ENCODE assay signal across 5 fruit fly cellular contexts in the genomic region with DNA sequence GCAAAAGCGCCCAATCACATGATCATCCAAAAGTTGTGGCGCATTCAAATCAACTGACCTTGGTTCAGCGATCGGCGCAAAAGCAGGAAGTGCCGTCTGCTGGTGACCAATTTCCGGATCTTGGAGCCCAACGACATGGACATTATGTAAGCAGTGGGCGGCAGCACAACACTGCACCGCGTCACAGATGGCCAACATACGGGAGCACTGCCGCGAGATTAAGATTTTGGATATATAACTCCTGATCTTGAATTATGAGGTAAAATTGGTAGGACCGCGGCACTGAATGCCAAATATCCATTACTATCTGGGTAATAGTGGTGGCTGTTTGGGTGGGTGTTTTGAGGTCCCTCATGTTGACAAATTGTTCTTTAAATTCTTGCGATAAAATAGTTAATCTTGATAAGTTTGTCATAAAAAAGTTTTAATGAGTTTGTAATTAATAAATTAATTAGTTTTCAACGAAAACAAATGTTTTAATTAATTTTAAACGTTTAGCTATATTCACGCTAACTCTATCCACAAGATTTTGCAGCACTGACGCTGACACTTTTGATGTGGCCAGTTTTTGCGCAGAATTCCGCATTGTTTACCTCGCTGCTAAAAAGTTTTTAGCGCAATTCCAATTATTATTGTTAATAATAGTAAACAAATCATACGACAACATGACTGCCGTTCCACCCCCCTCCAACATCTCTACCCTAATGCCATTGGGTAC.
TF ChIP-seq lines count a peak whose summit lies in the region.

A gene (minus strand): TSS at position 271 of the 718 bp plus-strand sequence.
A gene (plus strand): TSS at position 562 of the 718 bp plus-strand sequence.

- TF ChIP-seq CTCF in whole organism, embryonic (GFP tag; optimal IDR thresholded peaks at IDR 0.05; lab: Kevin White, UChicago): no peak

TF ChIP-seq in whole organism, adult, 20 proteins besides CTCF, POLR2A, EP300 and RAD21 (continues in another document):
- TF ChIP-seq Crg-1 (GFP tag; optimal IDR thresholded peaks at IDR 0.05; lab: Kevin White, UChicago): peak; percentile 52
- peak; percentile 25 for TF ChIP-seq pad (GFP tag; optimal IDR thresholded peaks at IDR 0.05; lab: Kevin White, UChicago)
- peak; percentile 40 for TF ChIP-seq Clk (GFP tag; optimal IDR thresholded peaks at IDR 0.05; lab: Kevin White, UChicago)
- TF ChIP-seq bab1 (GFP tag; optimal IDR thresholded peaks at IDR 0.05; lab: Kevin White, UChicago): peak; percentile 54
- TF ChIP-seq cnc (optimal IDR thresholded peaks at IDR 0.05; lab: Kevin White, UChicago): no peak
- TF ChIP-seq CG11617 (GFP tag; optimal IDR thresholded peaks at IDR 0.05; lab: Kevin White, UChicago): peak; percentile 32
- peak; percentile 24 for TF ChIP-seq CG12768 (GFP tag; optimal IDR thresholded peaks at IDR 0.05; lab: Kevin White, UChicago)
- peak; percentile 23 for TF ChIP-seq CG14711 (tag; optimal IDR thresholded peaks at IDR 0.05; lab: Kevin White, UChicago)
- TF ChIP-seq ovo (GFP tag; optimal IDR thresholded peaks at IDR 0.05; lab: Kevin White, UChicago): no peak
- TF ChIP-seq Hr96 (GFP tag; optimal IDR thresholded peaks at IDR 0.05; lab: Kevin White, UChicago): peak; percentile 71
- TF ChIP-seq CG7101 (tag; optimal IDR thresholded peaks at IDR 0.05; lab: Kevin White, UChicago): peak; percentile 56
- TF ChIP-seq CG7045 (GFP tag; optimal IDR thresholded peaks at IDR 0.05; lab: Kevin White, UChicago): peak; percentile 46
- TF ChIP-seq cic (GFP tag; optimal IDR thresholded peaks at IDR 0.05; lab: Kevin White, UChicago): peak; percentile 1
- no peak for TF ChIP-seq tj (GFP tag; optimal IDR thresholded peaks at IDR 0.05; lab: Kevin White, UChicago)
- peak; percentile 49 for TF ChIP-seq CG5204 (GFP tag; optimal IDR thresholded peaks at IDR 0.05; lab: Kevin White, UChicago)
- TF ChIP-seq CG33017 (tag; optimal IDR thresholded peaks at IDR 0.05; lab: Kevin White, UChicago): peak; percentile 10

TF ChIP-seq in whole organism, embryonic, 481 proteins besides CTCF, POLR2A, EP300 and RAD21 (continues in another document):
- TF ChIP-seq CG13296 (GFP tag; optimal IDR thresholded peaks at IDR 0.05; lab: Kevin White, UChicago): peak; percentile 56
- peak; percentile 46; the same call in 1 of the 3 replicates for TF ChIP-seq Aef1 (GFP tag; IDR thresholded peaks at IDR 0.05; lab: Robert Waterston, UW)
- TF ChIP-seq CG17186 (GFP tag; optimal IDR thresholded peaks at IDR 0.05; lab: Kevin White, UChicago): peak; percentile 15
- no peak for TF ChIP-seq bbx (GFP tag; IDR thresholded peaks at IDR 0.05; lab: Robert Waterston, UW; ENCODE audit: partially characterized antibody)
- TF ChIP-seq CG4854 (GFP tag; optimal IDR thresholded peaks at IDR 0.05; lab: Kevin White, UChicago): peak; percentile 16
- peak; percentile 48 for TF ChIP-seq ewg (GFP tag; optimal IDR thresholded peaks at IDR 0.05; lab: Kevin White, UChicago)
- peak; percentile 22 for TF ChIP-seq CG9437 (GFP tag; optimal IDR thresholded peaks at IDR 0.05; lab: Kevin White, UChicago)
- TF ChIP-seq CG33213 (GFP tag; optimal IDR thresholded peaks at IDR 0.05; lab: Kevin White, UChicago): no peak
- no peak for TF ChIP-seq CG2129 (GFP tag; IDR thresholded peaks at IDR 0.05; lab: Robert Waterston, UW; ENCODE audit: partially characterized antibody)
- TF ChIP-seq lola (GFP tag; optimal IDR thresholded peaks at IDR 0.05; lab: Kevin White, UChicago): peak in 1 of 3 experiments; percentile 71
- TF ChIP-seq twi (tag; optimal IDR thresholded peaks at IDR 0.05; lab: Kevin White, UChicago): peak; percentile 64
- TF ChIP-seq Max (GFP tag; optimal IDR thresholded peaks at IDR 0.05; lab: Kevin White, UChicago): peak; percentile 19
- no peak for TF ChIP-seq CG6791 (GFP tag; IDR thresholded peaks at IDR 0.05; lab: Robert Waterston, UW; ENCODE audit: partially characterized antibody)
- peak; percentile 1 for TF ChIP-seq odd (GFP tag; optimal IDR thresholded peaks at IDR 0.05; lab: Kevin White, UChicago)
- TF ChIP-seq crc (GFP tag; optimal IDR thresholded peaks at IDR 0.05; lab: Kevin White, UChicago): no peak

TF ChIP-seq in whole organism, prepupa, 60 proteins besides CTCF, POLR2A, EP300 and RAD21 (continues in another document):
- TF ChIP-seq vri (GFP tag; optimal IDR thresholded peaks at IDR 0.05; lab: Kevin White, UChicago) (peak; percentile 44), CG32006 (GFP tag; optimal IDR thresholded peaks at IDR 0.05; lab: Kevin White, UChicago) (peak; percentile 58), CG6808 (GFP tag; optimal IDR thresholded peaks at IDR 0.05; lab: Kevin White, UChicago) (peak; percentile 23), acj6 (GFP tag; optimal IDR thresholded peaks at IDR 0.05; lab: Kevin White, UChicago) (peak; percentile 26), Hr39 (GFP tag; optimal IDR thresholded peaks at IDR 0.05; lab: Kevin White, UChicago) (peak; percentile 60), CG16779 (tag; optimal IDR thresholded peaks at IDR 0.05; lab: Kevin White, UChicago) (no peak), fd85E (GFP tag; optimal IDR thresholded peaks at IDR 0.05; lab: Kevin White, UChicago) (no peak), topi (GFP tag; optimal IDR thresholded peaks at IDR 0.05; lab: Kevin White, UChicago) (peak; percentile 42), CG31627 (GFP tag; optimal IDR thresholded peaks at IDR 0.05; lab: Kevin White, UChicago) (peak; percentile 69), CG15336 (GFP tag; IDR thresholded peaks at IDR 0.05; lab: Robert Waterston, UW) (peak; percentile 35; the same call in 1 of the 2 replicates), Met (GFP tag; optimal IDR thresholded peaks at IDR 0.05; lab: Kevin White, UChicago) (peak; percentile 47), OdsH (GFP tag; optimal IDR thresholded peaks at IDR 0.05; lab: Kevin White, UChicago) (no peak), CG10631 (GFP tag; optimal IDR thresholded peaks at IDR 0.05; lab: Kevin White, UChicago) (peak; percentile 57), dac (GFP tag; optimal IDR thresholded peaks at IDR 0.05; lab: Kevin White, UChicago) (no peak), achi (GFP tag; optimal IDR thresholded peaks at IDR 0.05; lab: Kevin White, UChicago) (peak; percentile 44), fd59A (GFP tag; optimal IDR thresholded peaks at IDR 0.05; lab: Kevin White, UChicago) (peak; percentile 22), Gug (GFP tag; IDR thresholded peaks at IDR 0.05; lab: Robert Waterston, UW) (no peak)

TF ChIP-seq in whole organism, pupa, 21 proteins besides CTCF, POLR2A, EP300 and RAD21:
- TF ChIP-seq CG34367 (tag; optimal IDR thresholded peaks at IDR 0.05; lab: Kevin White, UChicago) (peak; percentile 32), rn (GFP tag; IDR thresholded peaks at IDR 0.05; lab: Robert Waterston, UW) (no peak), CG14655 (GFP tag; optimal IDR thresholded peaks at IDR 0.05; lab: Kevin White, UChicago) (peak; percentile 53), fd96Ca (GFP tag; IDR thresholded peaks at IDR 0.05; lab: Robert Waterston, UW) (no peak), CG8159 (tag; optimal IDR thresholded peaks at IDR 0.05; lab: Kevin White, UChicago) (peak; percentile 69), CG15710 (tag; optimal IDR thresholded peaks at IDR 0.05; lab: Kevin White, UChicago) (peak; percentile 69), Snoo (tag; optimal IDR thresholded peaks at IDR 0.05; lab: Kevin White, UChicago) (peak; percentile 41), CG17806 (tag; optimal IDR thresholded peaks at IDR 0.05; lab: Kevin White, UChicago) (peak; percentile 29), Pif1B (GFP tag; optimal IDR thresholded peaks at IDR 0.05; lab: Kevin White, UChicago) (no peak), CG8301 (tag; optimal IDR thresholded peaks at IDR 0.05; lab: Kevin White, UChicago) (peak; percentile 27)

TF ChIP-seq in whole organism, wandering third instar larva, 38 proteins besides CTCF, POLR2A, EP300 and RAD21 (continues in another document):
- peak; percentile 54 for TF ChIP-seq h (GFP tag; optimal IDR thresholded peaks at IDR 0.05; lab: Kevin White, UChicago)
- TF ChIP-seq CG32264 (GFP tag; optimal IDR thresholded peaks at IDR 0.05; lab: Kevin White, UChicago): no peak
- peak; percentile 48 for TF ChIP-seq fru (GFP tag; optimal IDR thresholded peaks at IDR 0.05; lab: Kevin White, UChicago)
- TF ChIP-seq woc (GFP tag; optimal IDR thresholded peaks at IDR 0.05; lab: Kevin White, UChicago): peak; percentile 84
- no peak for TF ChIP-seq jim (GFP tag; optimal IDR thresholded peaks at IDR 0.05; lab: Kevin White, UChicago)
- peak; percentile 37 for TF ChIP-seq ey (GFP tag; optimal IDR thresholded peaks at IDR 0.05; lab: Kevin White, UChicago)
- TF ChIP-seq rgr (GFP tag; optimal IDR thresholded peaks at IDR 0.05; lab: Kevin White, UChicago): peak; percentile 51
- TF ChIP-seq Myc (optimal IDR thresholded peaks at IDR 0.05; lab: Kevin White, UChicago): peak; percentile 88
- TF ChIP-seq br (GFP tag; optimal IDR thresholded peaks at IDR 0.05; lab: Kevin White, UChicago): peak; percentile 23
- no peak for TF ChIP-seq Vsx2 (GFP tag; optimal IDR thresholded peaks at IDR 0.05; lab: Kevin White, UChicago; ENCODE audit: partially characterized antibody)
- no peak for TF ChIP-seq Jra (GFP tag; optimal IDR thresholded peaks at IDR 0.05; lab: Kevin White, UChicago)
- TF ChIP-seq CG9705 (GFP tag; optimal IDR thresholded peaks at IDR 0.05; lab: Kevin White, UChicago): peak; percentile 58
- peak in 1 of 2 experiments; percentile 49 for TF ChIP-seq foxo (GFP tag; optimal IDR thresholded peaks at IDR 0.05; lab: Kevin White, UChicago)
- peak; percentile 59 for TF ChIP-seq Sp1 (GFP tag; optimal IDR thresholded peaks at IDR 0.05; lab: Kevin White, UChicago)
- TF ChIP-seq lola (GFP tag; optimal IDR thresholded peaks at IDR 0.05; lab: Kevin White, UChicago): no peak
- TF ChIP-seq Hnf4 (GFP tag; optimal IDR thresholded peaks at IDR 0.05; lab: Kevin White, UChicago): no peak
- TF ChIP-seq dmrt93B (GFP tag; optimal IDR thresholded peaks at IDR 0.05; lab: Kevin White, UChicago): peak; percentile 57
- no peak for TF ChIP-seq Rel (GFP tag; optimal IDR thresholded peaks at IDR 0.05; lab: Kevin White, UChicago)
- TF ChIP-seq Rel (tag; optimal IDR thresholded peaks at IDR 0.05; lab: Kevin White, UChicago): peak; percentile 35
- no peak for TF ChIP-seq Mio (GFP tag; optimal IDR thresholded peaks at IDR 0.05; lab: Kevin White, UChicago)
- TF ChIP-seq psq (GFP tag; optimal IDR thresholded peaks at IDR 0.05; lab: Kevin White, UChicago): peak; percentile 19
- TF ChIP-seq Dif (GFP tag; optimal IDR thresholded peaks at IDR 0.05; lab: Kevin White, UChicago; ENCODE audit: partially characterized antibody): no peak
- no peak for TF ChIP-seq pan (optimal IDR thresholded peaks at IDR 0.05; lab: Kevin White, UChicago)
- no peak for TF ChIP-seq tai (GFP tag; optimal IDR thresholded peaks at IDR 0.05; lab: Kevin White, UChicago)
- no peak for TF ChIP-seq Hr83 (GFP tag; optimal IDR thresholded peaks at IDR 0.05; lab: Kevin White, UChicago; ENCODE audit: poor library complexity, severe bottlenecking)
- TF ChIP-seq brk (GFP tag; optimal IDR thresholded peaks at IDR 0.05; lab: Kevin White, UChicago): no peak
- TF ChIP-seq HLH106 (tag; optimal IDR thresholded peaks at IDR 0.05; lab: Kevin White, UChicago): peak; percentile 83
- TF ChIP-seq usp (GFP tag; optimal IDR thresholded peaks at IDR 0.05; lab: Kevin White, UChicago): no peak
- TF ChIP-seq Hr78 (GFP tag; optimal IDR thresholded peaks at IDR 0.05; lab: Kevin White, UChicago): no peak
